Worm (Caenorhabditis elegans): ENCODE measurements around the gene glb-33.

Gene glb-33

DNA sequence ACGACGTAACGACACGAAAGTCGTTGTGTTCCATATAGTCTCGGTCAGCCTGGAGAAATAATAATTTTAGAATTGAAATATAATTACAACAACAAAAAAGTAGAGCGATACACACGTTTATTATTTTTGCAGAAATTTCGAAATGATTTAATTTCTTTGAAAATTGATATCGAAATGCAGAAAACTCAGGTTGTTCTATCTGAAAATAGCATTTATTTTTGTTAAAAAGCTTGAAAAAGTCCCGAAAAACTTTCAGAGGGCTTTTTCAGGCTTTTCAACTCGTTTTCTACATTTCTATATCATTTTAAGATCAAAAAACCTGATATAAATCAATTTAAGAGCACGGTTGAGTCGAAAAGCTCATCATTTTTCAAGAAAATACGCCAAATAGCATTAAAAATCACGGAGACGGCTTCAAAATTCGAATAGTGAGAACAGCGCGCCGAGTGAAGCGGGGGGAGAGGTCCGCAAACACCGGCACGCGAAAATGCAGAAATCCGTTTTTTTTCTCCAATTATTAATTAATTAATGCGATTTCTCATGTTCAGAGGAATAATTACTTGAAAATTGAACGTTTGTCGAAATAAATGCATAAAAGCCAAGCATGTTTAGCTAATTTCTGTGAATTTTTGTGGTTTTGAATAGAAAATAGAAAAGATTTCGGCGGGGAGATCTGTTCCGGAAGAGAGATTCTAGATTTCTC, 31.4 kb downstream of the glb-33 start, which contains the start of gene rga-4:
Gene rga-4, minus strand, starts transcription at position 51 of the 703 bp plus-strand sequence.
- TF ChIP-seq flt-1 (GFP tag; IDR thresholded peaks at IDR 0.05) (no peak), tbx-11 (GFP tag; IDR thresholded peaks at IDR 0.05) (no peak), ceh-36 (tag; optimal IDR thresholded peaks at IDR 0.05) (no peak), B0310.2 (tag; optimal IDR thresholded peaks at IDR 0.05) (no peak), ama-1 (optimal IDR thresholded peaks at IDR 0.05) (no peak), tra-4 (tag; optimal IDR thresholded peaks at IDR 0.05) (no peak)

DNA sequence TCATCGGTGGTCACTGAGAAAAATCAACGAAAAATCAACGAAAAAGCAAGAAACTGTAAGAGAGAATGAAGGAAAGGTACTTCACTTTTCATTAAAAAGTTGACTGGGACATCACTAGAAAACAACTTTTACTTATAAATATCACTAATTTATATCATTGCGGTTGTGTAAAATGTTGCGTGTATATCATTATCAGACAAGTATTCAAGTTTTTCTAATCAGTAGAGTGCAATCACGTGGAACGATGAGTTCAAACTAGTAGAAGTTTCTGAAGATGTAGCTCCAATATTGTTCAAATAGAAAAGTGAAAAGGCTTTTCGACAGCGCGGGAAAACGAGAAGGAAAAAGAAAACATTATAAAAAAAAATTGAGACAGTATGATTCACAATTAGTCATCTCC, 36.3 kb downstream of the glb-33 start:
- TF ChIP-seq aly-1 (tag; optimal IDR thresholded peaks at IDR 0.05), result no peak
- TF ChIP-seq hnd-1 (tag; optimal IDR thresholded peaks at IDR 0.05), result no peak
- TF ChIP-seq ceh-36 (tag; optimal IDR thresholded peaks at IDR 0.05), result no peak
- TF ChIP-seq flt-1 (GFP tag; IDR thresholded peaks at IDR 0.05), result no peak
- no peak for TF ChIP-seq ets-7 (tag; optimal IDR thresholded peaks at IDR 0.05)
- TF ChIP-seq hmbx-1 (tag; optimal IDR thresholded peaks at IDR 0.05), result no peak
- TF ChIP-seq sea-1 (GFP tag; conservative IDR thresholded peaks at IDR 0.05), result no peak
- TF ChIP-seq ama-1 (optimal IDR thresholded peaks at IDR 0.05), result no peak
- no peak for TF ChIP-seq tbx-11 (GFP tag; IDR thresholded peaks at IDR 0.05)
- no peak for TF ChIP-seq ceh-13 (GFP tag; optimal IDR thresholded peaks at IDR 0.05)
- TF ChIP-seq B0310.2 (tag; optimal IDR thresholded peaks at IDR 0.05), result no peak
- no peak for TF ChIP-seq F13C5.2 (tag; optimal IDR thresholded peaks at IDR 0.05)
- no peak for TF ChIP-seq tra-4 (tag; optimal IDR thresholded peaks at IDR 0.05)
- no peak for TF ChIP-seq tbx-37 (GFP tag; conservative IDR thresholded peaks at IDR 0.05)
- TF ChIP-seq pes-1 (GFP tag; IDR thresholded peaks at IDR 0.05), result no peak
- no peak for TF ChIP-seq hmg-4 (GFP tag; optimal IDR thresholded peaks at IDR 0.05)

DNA sequence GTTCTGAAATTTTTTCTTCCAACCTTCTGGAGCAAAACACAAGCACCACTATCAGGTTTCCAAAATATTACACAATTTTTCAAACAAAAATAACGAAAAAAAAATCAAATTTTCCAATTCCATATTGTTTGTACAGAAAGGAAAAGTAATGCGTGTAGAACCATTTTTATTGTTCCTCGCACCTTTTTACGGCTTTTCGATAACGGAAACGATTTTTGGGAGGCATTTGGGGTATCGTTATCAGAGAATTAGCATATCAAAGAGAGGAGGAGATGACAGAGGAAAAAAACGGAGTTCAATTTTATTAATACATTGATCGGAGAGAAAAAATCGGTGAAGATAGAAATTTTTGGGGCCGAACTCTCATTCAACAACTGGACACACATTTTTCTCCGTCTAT, 37.9 kb downstream of the glb-33 start:
- TF ChIP-seq flt-1 (GFP tag; IDR thresholded peaks at IDR 0.05) (no peak), ama-1 (optimal IDR thresholded peaks at IDR 0.05) (no peak), tra-4 (tag; optimal IDR thresholded peaks at IDR 0.05) (no peak), hnd-1 (tag; optimal IDR thresholded peaks at IDR 0.05) (no peak), ceh-13 (GFP tag; optimal IDR thresholded peaks at IDR 0.05) (no peak), ceh-36 (tag; optimal IDR thresholded peaks at IDR 0.05) (no peak), hmbx-1 (tag; optimal IDR thresholded peaks at IDR 0.05) (no peak), scrt-1 (GFP tag; IDR thresholded peaks at IDR 0.05) (no peak), aly-1 (tag; optimal IDR thresholded peaks at IDR 0.05) (no peak), B0310.2 (tag; optimal IDR thresholded peaks at IDR 0.05) (no peak), hmg-4 (GFP tag; optimal IDR thresholded peaks at IDR 0.05) (no peak), sea-1 (GFP tag; conservative IDR thresholded peaks at IDR 0.05) (no peak), F13C5.2 (tag; optimal IDR thresholded peaks at IDR 0.05) (no peak), pes-1 (GFP tag; IDR thresholded peaks at IDR 0.05) (no peak), tbx-37 (GFP tag; conservative IDR thresholded peaks at IDR 0.05) (no peak), tbx-11 (GFP tag; IDR thresholded peaks at IDR 0.05) (no peak), ets-7 (tag; optimal IDR thresholded peaks at IDR 0.05) (no peak)

DNA sequence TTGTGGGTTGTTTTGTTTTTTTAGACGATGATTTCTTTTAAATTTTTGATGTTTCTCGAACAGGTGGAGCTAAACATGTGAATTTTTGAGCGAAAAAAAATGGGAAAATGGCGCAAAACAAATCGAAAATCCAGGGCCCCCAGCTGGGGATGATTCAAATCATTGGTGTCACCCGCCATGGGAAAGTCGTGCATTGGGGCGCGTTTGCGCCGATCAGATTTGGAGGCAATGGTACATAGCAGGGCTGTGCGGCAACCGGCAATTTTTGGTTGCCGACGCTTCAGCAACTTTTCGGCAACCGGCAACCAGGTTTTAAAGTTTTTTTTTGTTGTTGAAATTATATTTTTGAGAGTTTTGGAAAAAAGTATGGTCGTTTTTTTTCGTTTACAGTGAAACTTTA, 38.5 kb downstream of the glb-33 start:
- TF ChIP-seq ceh-13 (GFP tag; optimal IDR thresholded peaks at IDR 0.05) (no peak), ama-1 (optimal IDR thresholded peaks at IDR 0.05) (no peak), ets-7 (tag; optimal IDR thresholded peaks at IDR 0.05) (no peak), hmbx-1 (tag; optimal IDR thresholded peaks at IDR 0.05) (no peak), tbx-11 (GFP tag; IDR thresholded peaks at IDR 0.05) (no peak), ceh-36 (tag; optimal IDR thresholded peaks at IDR 0.05) (no peak), flt-1 (GFP tag; IDR thresholded peaks at IDR 0.05) (no peak), aly-1 (tag; optimal IDR thresholded peaks at IDR 0.05) (no peak), pes-1 (GFP tag; IDR thresholded peaks at IDR 0.05) (no peak), tbx-37 (GFP tag; conservative IDR thresholded peaks at IDR 0.05) (no peak), scrt-1 (GFP tag; IDR thresholded peaks at IDR 0.05) (no peak), F13C5.2 (tag; optimal IDR thresholded peaks at IDR 0.05) (no peak), tra-4 (tag; optimal IDR thresholded peaks at IDR 0.05) (no peak), hmg-4 (GFP tag; optimal IDR thresholded peaks at IDR 0.05) (no peak), B0310.2 (tag; optimal IDR thresholded peaks at IDR 0.05) (no peak), hnd-1 (tag; optimal IDR thresholded peaks at IDR 0.05) (no peak), sea-1 (GFP tag; conservative IDR thresholded peaks at IDR 0.05) (no peak)

DNA sequence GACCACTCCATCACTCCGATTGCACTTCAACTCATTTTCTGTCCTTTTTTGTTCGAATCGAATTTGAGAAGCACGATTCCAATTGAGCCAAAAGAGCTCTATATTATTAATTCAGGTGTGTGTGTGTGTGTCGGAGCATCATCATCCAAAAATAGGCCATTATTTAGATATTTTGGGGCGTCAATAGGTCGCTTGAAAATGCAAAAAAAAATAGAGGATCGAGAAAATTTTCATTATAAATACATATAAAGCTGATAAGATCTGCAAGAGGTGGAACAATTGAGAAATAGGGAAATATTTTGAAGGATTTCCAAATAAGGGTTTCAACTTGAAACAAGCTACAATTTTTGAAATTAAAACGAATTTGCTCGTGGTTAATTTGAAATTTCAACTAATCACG, 41.0 kb downstream of the glb-33 start, which contains the start of gene Y75B7AR.1:
Gene Y75B7AR.1, minus strand, starts transcription at position 101 of the 400 bp plus-strand sequence.
- no peak for TF ChIP-seq ets-7 (tag; optimal IDR thresholded peaks at IDR 0.05)

Measured in whole organism, early embryonic.